Fruit fly (Drosophila melanogaster): ENCODE results near the gene Ir94h.

The Ir94h gene

DNA sequence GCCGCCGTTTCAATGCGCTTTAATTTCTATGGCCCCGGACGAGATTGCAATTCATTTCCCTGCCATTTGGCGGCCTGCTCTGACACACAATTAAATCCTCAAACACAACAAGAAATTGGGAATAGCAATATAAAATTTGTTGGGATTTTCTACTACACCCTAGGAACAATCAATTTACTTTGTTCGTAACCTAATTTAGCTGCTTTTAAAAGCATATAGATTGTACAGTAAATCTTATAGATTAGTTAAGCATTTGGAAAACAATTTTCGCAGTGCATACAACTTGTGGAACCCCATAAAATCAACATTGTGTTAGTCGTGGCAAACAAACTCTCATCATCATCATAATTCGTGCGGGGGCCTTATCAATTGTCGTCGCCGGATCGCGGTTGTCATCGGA, 11.2 kb upstream of the Ir94h start (continued):
- TF ChIP-seq fd59A (GFP tag; optimal IDR thresholded peaks at IDR 0.05): no peak
- no peak for TF ChIP-seq CG11902 (GFP tag; optimal IDR thresholded peaks at IDR 0.05)
- TF ChIP-seq CG34406 (GFP tag; optimal IDR thresholded peaks at IDR 0.05): no peak
- no peak for TF ChIP-seq Sox14 (GFP tag; optimal IDR thresholded peaks at IDR 0.05)
- peak; percentile 63 for TF ChIP-seq CG32006 (GFP tag; optimal IDR thresholded peaks at IDR 0.05)
- TF ChIP-seq CG16779 (tag; optimal IDR thresholded peaks at IDR 0.05): no peak
- no peak for TF ChIP-seq Lpt (GFP tag; optimal IDR thresholded peaks at IDR 0.05)
- no peak for TF ChIP-seq Sox102F (GFP tag; optimal IDR thresholded peaks at IDR 0.05)
- no peak for TF ChIP-seq Gug (GFP tag; IDR thresholded peaks at IDR 0.05)
- TF ChIP-seq CG9139 (GFP tag; optimal IDR thresholded peaks at IDR 0.05): no peak
- no peak for TF ChIP-seq CG3919 (GFP tag; optimal IDR thresholded peaks at IDR 0.05)
- TF ChIP-seq Hr4 (GFP tag; optimal IDR thresholded peaks at IDR 0.05): peak; percentile 65
- no peak for TF ChIP-seq CG8319 (GFP tag; optimal IDR thresholded peaks at IDR 0.05)
- TF ChIP-seq CG7368 (GFP tag; optimal IDR thresholded peaks at IDR 0.05): no peak
- TF ChIP-seq fkh (GFP tag; optimal IDR thresholded peaks at IDR 0.05): no peak
- TF ChIP-seq ss (GFP tag; optimal IDR thresholded peaks at IDR 0.05): no peak
- TF ChIP-seq dsx (GFP tag; optimal IDR thresholded peaks at IDR 0.05; ENCODE audit: poor library complexity, severe bottlenecking): no peak
- peak; percentile 26 for TF ChIP-seq CG4318 (GFP tag; optimal IDR thresholded peaks at IDR 0.05)
- TF ChIP-seq Smox (GFP tag; optimal IDR thresholded peaks at IDR 0.05): no peak
- no peak for TF ChIP-seq CG1621 (tag; optimal IDR thresholded peaks at IDR 0.05)
- no peak for TF ChIP-seq CG6792 (GFP tag; optimal IDR thresholded peaks at IDR 0.05)
- no peak for TF ChIP-seq Eip75B (GFP tag; optimal IDR thresholded peaks at IDR 0.05)
- TF ChIP-seq CG6808 (GFP tag; optimal IDR thresholded peaks at IDR 0.05): no peak
- TF ChIP-seq Blimp-1 (GFP tag; optimal IDR thresholded peaks at IDR 0.05): no peak
- TF ChIP-seq CG11294 (GFP tag; IDR thresholded peaks at IDR 0.05): no peak
- no peak for TF ChIP-seq Met (GFP tag; optimal IDR thresholded peaks at IDR 0.05)
- TF ChIP-seq CG31627 (GFP tag; optimal IDR thresholded peaks at IDR 0.05): no peak

DNA sequence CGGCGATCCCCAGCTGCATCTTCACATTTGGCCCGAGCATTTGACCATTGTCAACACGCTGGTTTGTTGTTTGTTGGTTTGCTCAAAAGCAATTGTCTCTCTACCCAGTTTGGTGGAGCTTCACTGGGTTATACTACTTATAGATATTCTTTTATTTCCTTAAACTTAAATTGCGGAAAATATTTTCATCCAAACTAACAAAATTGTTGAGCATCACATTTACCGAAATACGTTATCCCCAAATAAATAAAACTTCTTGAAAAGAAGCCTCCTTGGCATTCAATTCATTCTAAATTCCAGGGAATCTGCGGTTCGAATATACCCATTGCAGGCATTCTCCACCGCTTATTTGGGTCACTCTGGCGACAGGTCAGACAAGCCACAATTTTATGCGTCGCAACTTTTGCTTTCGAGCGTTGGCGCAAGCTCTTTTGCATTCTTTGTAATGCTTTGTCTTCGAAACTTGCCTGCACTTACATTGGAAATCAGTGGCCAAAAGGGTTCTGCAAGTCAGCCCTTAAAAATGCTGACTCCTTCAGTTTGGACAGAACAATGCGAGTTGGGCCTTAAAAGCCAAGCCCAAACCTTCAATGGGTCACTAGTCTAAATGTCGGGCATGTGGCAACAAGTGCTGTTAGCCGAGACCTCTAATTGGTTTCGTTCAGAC, 5.9 kb upstream of the Ir94h start, which contains the start of gene Ir94f:
Gene Ir94f (plus strand): TSS at position 617 of the 667 bp plus-strand sequence.
- TF ChIP-seq Gug (GFP tag; IDR thresholded peaks at IDR 0.05): no peak
- no peak for TF ChIP-seq CG6276 (GFP tag; optimal IDR thresholded peaks at IDR 0.05)
- peak; percentile 25 for TF ChIP-seq Eip75B (GFP tag; optimal IDR thresholded peaks at IDR 0.05)
- TF ChIP-seq Sox15 (GFP tag; optimal IDR thresholded peaks at IDR 0.05): no peak
- no peak for TF ChIP-seq CG4318 (GFP tag; optimal IDR thresholded peaks at IDR 0.05)
- TF ChIP-seq CG32006 (GFP tag; optimal IDR thresholded peaks at IDR 0.05): no peak
- TF ChIP-seq CG16779 (tag; optimal IDR thresholded peaks at IDR 0.05): no peak
- no peak for TF ChIP-seq achi (GFP tag; optimal IDR thresholded peaks at IDR 0.05)
- peak; percentile 77 for TF ChIP-seq Eip78C (GFP tag)
- TF ChIP-seq fd59A (GFP tag; optimal IDR thresholded peaks at IDR 0.05): no peak
- TF ChIP-seq topi (GFP tag; optimal IDR thresholded peaks at IDR 0.05): peak; percentile 32
- TF ChIP-seq CG34406 (GFP tag; optimal IDR thresholded peaks at IDR 0.05): peak; percentile 21
- peak; percentile 24 for TF ChIP-seq Blimp-1 (GFP tag; optimal IDR thresholded peaks at IDR 0.05)
- TF ChIP-seq svp (GFP tag): peak; percentile 68
- no peak for TF ChIP-seq Met (GFP tag; optimal IDR thresholded peaks at IDR 0.05)
- TF ChIP-seq CG31627 (GFP tag; optimal IDR thresholded peaks at IDR 0.05): no peak
- TF ChIP-seq OdsH (GFP tag; optimal IDR thresholded peaks at IDR 0.05): no peak
- TF ChIP-seq Ets96B (tag; optimal IDR thresholded peaks at IDR 0.05): no peak
- TF ChIP-seq CG11762 (GFP tag; optimal IDR thresholded peaks at IDR 0.05; ENCODE audit: insufficient read depth): no peak
- TF ChIP-seq CG10631 (GFP tag; optimal IDR thresholded peaks at IDR 0.05): no peak
- no peak for TF ChIP-seq dsx (GFP tag; optimal IDR thresholded peaks at IDR 0.05; ENCODE audit: poor library complexity, severe bottlenecking)
- TF ChIP-seq esn (GFP tag; optimal IDR thresholded peaks at IDR 0.05): peak; percentile 45
- no peak for TF ChIP-seq CG6808 (GFP tag; optimal IDR thresholded peaks at IDR 0.05)
- TF ChIP-seq Sox102F (GFP tag; optimal IDR thresholded peaks at IDR 0.05): no peak
- TF ChIP-seq CG8319 (GFP tag; optimal IDR thresholded peaks at IDR 0.05): no peak
- TF ChIP-seq cyc (GFP tag; optimal IDR thresholded peaks at IDR 0.05): no peak
- TF ChIP-seq dac (GFP tag; optimal IDR thresholded peaks at IDR 0.05): no peak
- peak; percentile 14 for TF ChIP-seq CG6792 (GFP tag; optimal IDR thresholded peaks at IDR 0.05)
